Worm (Caenorhabditis elegans) whole organism, L2 larva: Measurements from ENCODE around the gene zmp-1.

Experiments used
- F13H6.1 ChIP-seq: sonication (generic microtip); optimal IDR thresholded peaks from 2 replicates; lab custom pipeline; 2016; ENCODE audit warnings: missing genetic modification characterization, missing compliant biosample characterization
- R02D3.7 ChIP-seq: fragments of 150-350 bp; optimal IDR thresholded peaks from 2 replicates; lab custom pipeline; 2014; ENCODE audit warnings: missing biosample characterization, missing genetic modification characterization
- Y55F3AM.14 ChIP-seq: fragments of 200-800 bp; sonication (Bioruptor generic); optimal IDR thresholded peaks from 2 replicates; lab custom pipeline; 2018; ENCODE audit warnings: mild to moderate bottlenecking, missing genetic modification characterization, missing compliant biosample characterization
- ZK546.5 ChIP-seq: sonication (generic microtip); optimal IDR thresholded peaks from 2 replicates; lab custom pipeline; 2017; ENCODE audit warnings: missing biosample characterization, missing genetic modification characterization
- alr-1 ChIP-seq: fragments of 150-350 bp; optimal IDR thresholded peaks from 2 replicates; lab custom pipeline; 2014; ENCODE audit warnings: missing biosample characterization, missing genetic modification characterization
- aly-2 ChIP-seq: fragments of 150-350 bp; optimal IDR thresholded peaks from 2 replicates; lab custom pipeline; 2014; ENCODE audit warnings: missing biosample characterization, missing genetic modification characterization
- ama-1 ChIP-seq: fragments of 150-350 bp; optimal IDR thresholded peaks from 2 replicates; lab custom pipeline; 2018; ENCODE audit warnings: inconsistent platforms
- blmp-1 ChIP-seq: sonication (generic microtip); optimal IDR thresholded peaks from 2 replicates; lab custom pipeline; 2017; ENCODE audit warnings: missing genetic modification characterization, mild to moderate bottlenecking, missing compliant biosample characterization, antibody characterized with exemption, moderate library complexity; ENCODE audit not compliant: insufficient read depth
- ceh-16 ChIP-seq: fragments of 150-350 bp; optimal IDR thresholded peaks from 2 replicates; lab custom pipeline; 2014; ENCODE audit warnings: missing biosample characterization, missing genetic modification characterization
- ceh-82 ChIP-seq: fragments of 150-350 bp; optimal IDR thresholded peaks from 2 replicates; lab custom pipeline; 2014; ENCODE audit warnings: missing biosample characterization, missing genetic modification characterization
- crh-2 ChIP-seq: sonication (generic microtip); optimal IDR thresholded peaks from 2 replicates; lab custom pipeline; 2017; ENCODE audit warnings: missing biosample characterization, missing genetic modification characterization
- dmd-4 ChIP-seq: sonication (generic microtip); optimal IDR thresholded peaks from 2 replicates; lab custom pipeline; 2017; ENCODE audit warnings: missing biosample characterization, missing genetic modification characterization
- egl-27 ChIP-seq: sonication (generic microtip); optimal IDR thresholded peaks from 3 replicates; lab custom pipeline; 2017; ENCODE audit warnings: missing biosample characterization, missing genetic modification reagents, missing genetic modification characterization
- elt-1 ChIP-seq: fragments of 150-350 bp; optimal IDR thresholded peaks from 2 replicates; lab custom pipeline; 2014; ENCODE audit warnings: missing biosample characterization, missing genetic modification characterization
- elt-3 ChIP-seq: sonication (generic microtip); optimal IDR thresholded peaks from 2 replicates; lab custom pipeline; 2017; ENCODE audit warnings: missing biosample characterization, missing genetic modification characterization
- fos-1 ChIP-seq: fragments of 150-350 bp; optimal IDR thresholded peaks from 2 replicates; lab custom pipeline; 2014; ENCODE audit warnings: missing biosample characterization, missing genetic modification characterization
- gmeb-1 ChIP-seq: fragments of 150-350 bp; optimal IDR thresholded peaks from 2 replicates; lab custom pipeline; 2014; ENCODE audit warnings: missing biosample characterization, missing genetic modification characterization
- lin-11 ChIP-seq: fragments of 150-350 bp; sonication (generic microtip); optimal IDR thresholded peaks from 2 replicates; lab custom pipeline; 2014; ENCODE audit warnings: missing biosample characterization, missing genetic modification characterization, inconsistent platforms, mixed read lengths
- lin-39 ChIP-seq: fragments of 150-350 bp; optimal IDR thresholded peaks from 2 replicates; lab custom pipeline; 2014; ENCODE audit warnings: missing biosample characterization, missing genetic modification reagents, missing genetic modification characterization
- lsy-2 ChIP-seq, 2 experiments: fragments of 150-350 bp in 1 of 2; sonication (generic microtip) in 1 of 2; optimal IDR thresholded peaks; 2 replicates each; lab custom pipeline; 2014 to 2017; ENCODE audit warnings: missing biosample characterization in 2 of 2, missing genetic modification characterization in 2 of 2
- mab-5 ChIP-seq: fragments of 150-350 bp; optimal IDR thresholded peaks from 2 replicates; lab custom pipeline; 2014; ENCODE audit warnings: missing biosample characterization, missing genetic modification characterization
- mbf-1 ChIP-seq: sonication (generic microtip); optimal IDR thresholded peaks from 2 replicates; lab custom pipeline; 2017; ENCODE audit warnings: missing biosample characterization, missing genetic modification characterization
- mdl-1 ChIP-seq, 2 experiments: fragments of 150-350 bp in 1 of 2; sonication (generic microtip) in 1 of 2; optimal IDR thresholded peaks; 2 replicates each; lab custom pipeline; 2017; ENCODE audit warnings: missing biosample characterization in 2 of 2, missing genetic modification characterization in 2 of 2
- nhr-10 ChIP-seq: sonication (generic microtip); optimal IDR thresholded peaks from 2 replicates; lab custom pipeline; 2017; ENCODE audit warnings: missing biosample characterization, missing genetic modification characterization
- nhr-11 ChIP-seq: fragments of 150-350 bp; optimal IDR thresholded peaks from 2 replicates; lab custom pipeline; 2014; ENCODE audit warnings: missing biosample characterization, missing genetic modification characterization
- nhr-12 ChIP-seq: fragments of 150-350 bp; optimal IDR thresholded peaks from 2 replicates; lab custom pipeline; 2014; ENCODE audit warnings: missing biosample characterization, missing genetic modification characterization
- nhr-129 ChIP-seq: fragments of 150-350 bp; optimal IDR thresholded peaks from 2 replicates; lab custom pipeline; 2014; ENCODE audit warnings: missing biosample characterization, missing genetic modification characterization
- nhr-21 ChIP-seq: fragments of 150-350 bp; optimal IDR thresholded peaks from 2 replicates; lab custom pipeline; 2014; ENCODE audit warnings: missing biosample characterization, missing genetic modification characterization
- nhr-23 ChIP-seq: fragments of 150-350 bp; optimal IDR thresholded peaks from 2 replicates; lab custom pipeline; 2014; ENCODE audit warnings: missing biosample characterization, missing genetic modification reagents, missing genetic modification characterization
- nhr-237 ChIP-seq: fragments of 150-350 bp; optimal IDR thresholded peaks from 2 replicates; lab custom pipeline; 2014; ENCODE audit warnings: missing biosample characterization, missing genetic modification characterization
- nhr-25 ChIP-seq: fragments of 150-350 bp; sonication (generic microtip); optimal IDR thresholded peaks from 3 replicates; lab custom pipeline; 2014; ENCODE audit warnings: missing biosample characterization, missing genetic modification characterization
- nhr-6 ChIP-seq: fragments of 150-350 bp; optimal IDR thresholded peaks from 2 replicates; lab custom pipeline; 2014; ENCODE audit warnings: missing biosample characterization, missing genetic modification characterization
- nhr-77 ChIP-seq: fragments of 150-350 bp; optimal IDR thresholded peaks from 2 replicates; lab custom pipeline; 2014; ENCODE audit warnings: missing biosample characterization, missing genetic modification characterization
- peb-1 ChIP-seq: fragments of 150-350 bp; optimal IDR thresholded peaks from 2 replicates; lab custom pipeline; 2014; ENCODE audit warnings: missing biosample characterization, missing genetic modification characterization
- sem-4 ChIP-seq: fragments of 150-350 bp; optimal IDR thresholded peaks from 2 replicates; lab custom pipeline; 2014; ENCODE audit warnings: missing biosample characterization, missing genetic modification reagents, missing genetic modification characterization
- skn-1 ChIP-seq: sonication (generic microtip); optimal IDR thresholded peaks from 2 replicates; lab custom pipeline; 2017; ENCODE audit warnings: missing biosample characterization, missing genetic modification characterization
- sma-3 ChIP-seq: sonication (generic microtip); optimal IDR thresholded peaks from 2 replicates; lab custom pipeline; 2016; ENCODE audit warnings: missing genetic modification reagents, missing genetic modification characterization, missing compliant biosample characterization
- sma-9 ChIP-seq, 2 experiments: fragments of 150-350 bp in 1 of 2; sonication (generic microtip) in 1 of 2; optimal IDR thresholded peaks; 2 replicates each; lab custom pipeline; 2014 to 2016; ENCODE audit warnings: missing genetic modification characterization in 2 of 2, mild to moderate bottlenecking in 1 of 2, missing biosample characterization in 1 of 2, missing compliant biosample characterization in 1 of 2, missing genetic modification reagents in 1 of 2, moderate library complexity in 1 of 2
- snpc-4 ChIP-seq: fragments of 150-350 bp; optimal IDR thresholded peaks from 2 replicates; lab custom pipeline; 2014; ENCODE audit warnings: missing biosample characterization, missing genetic modification characterization
- unc-39 ChIP-seq: fragments of 150-350 bp; optimal IDR thresholded peaks from 2 replicates; lab custom pipeline; 2014; ENCODE audit warnings: missing biosample characterization, missing genetic modification characterization
- unc-55 ChIP-seq: fragments of 150-350 bp; sonication (generic microtip); optimal IDR thresholded peaks from 3 replicates; lab custom pipeline; 2014; ENCODE audit warnings: missing biosample characterization, missing genetic modification reagents, missing genetic modification characterization
- unc-62 ChIP-seq: fragments of 150-350 bp; optimal IDR thresholded peaks from 2 replicates; lab custom pipeline; 2014; ENCODE audit warnings: missing biosample characterization, missing genetic modification reagents, missing genetic modification characterization
- zag-1 ChIP-seq: fragments of 150-350 bp; optimal IDR thresholded peaks from 2 replicates; lab custom pipeline; 2014; ENCODE audit warnings: missing biosample characterization, missing genetic modification characterization
- ztf-1 ChIP-seq: fragments of 200-800 bp; sonication (Bioruptor generic); conservative IDR thresholded peaks from 2 replicates; pipeline ENCODE4 v1.3.6; 2022; ENCODE audit warnings: missing genetic modification characterization, missing compliant biosample characterization
- ztf-11 ChIP-seq: sonication (generic microtip); optimal IDR thresholded peaks from 2 replicates; lab custom pipeline; 2017; ENCODE audit warnings: missing biosample characterization, missing genetic modification characterization
- ztf-4 ChIP-seq: fragments of 150-350 bp; optimal IDR thresholded peaks from 2 replicates; lab custom pipeline; 2014; ENCODE audit warnings: missing biosample characterization, missing genetic modification characterization

The zmp-1 gene

DNA sequence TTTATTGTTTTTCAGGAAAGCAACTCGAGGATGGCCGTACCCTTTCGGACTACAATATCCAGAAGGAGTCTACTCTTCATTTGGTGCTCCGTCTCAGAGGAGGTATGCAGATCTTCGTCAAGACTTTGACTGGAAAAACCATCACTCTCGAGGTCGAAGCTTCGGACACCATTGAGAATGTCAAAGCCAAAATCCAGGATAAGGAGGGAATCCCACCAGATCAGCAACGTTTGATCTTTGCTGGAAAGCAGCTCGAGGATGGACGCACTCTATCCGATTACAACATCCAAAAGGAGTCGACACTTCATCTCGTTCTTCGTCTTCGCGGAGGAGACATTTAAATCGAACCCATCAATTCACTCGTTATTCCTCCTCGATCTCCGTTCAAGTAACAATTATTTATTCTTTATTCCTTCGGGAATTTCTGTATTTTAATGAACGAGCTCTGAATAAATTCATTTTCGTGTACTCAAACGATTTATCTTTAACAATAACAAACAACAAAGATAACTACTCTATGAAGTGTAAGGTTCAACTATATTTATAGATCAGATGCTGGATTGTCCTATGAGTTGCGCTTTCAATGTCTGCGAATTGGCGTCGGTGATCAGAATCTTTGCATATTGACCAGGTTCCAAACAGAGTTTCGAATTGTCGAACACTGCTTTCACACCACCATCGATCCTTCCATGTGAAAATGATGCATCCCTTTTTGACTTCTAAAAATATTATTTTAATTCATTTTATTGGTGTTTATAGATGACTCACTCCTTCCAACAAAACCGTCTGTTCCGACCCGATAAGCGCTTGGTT is 10.8 kb upstream of the zmp-1 start (continued):
- TF ChIP-seq ceh-82 (tag; lab: Kevin White, UChicago), result no peak
- TF ChIP-seq zag-1 (tag; lab: Kevin White, UChicago), result no peak
- no peak for TF ChIP-seq mab-5
- TF ChIP-seq nhr-6 (tag; lab: Kevin White, UChicago), result peak; percentile 30
- TF ChIP-seq alr-1 (tag; lab: Kevin White, UChicago), result no peak
- peak; percentile 34 for TF ChIP-seq Y55F3AM.14

DNA sequence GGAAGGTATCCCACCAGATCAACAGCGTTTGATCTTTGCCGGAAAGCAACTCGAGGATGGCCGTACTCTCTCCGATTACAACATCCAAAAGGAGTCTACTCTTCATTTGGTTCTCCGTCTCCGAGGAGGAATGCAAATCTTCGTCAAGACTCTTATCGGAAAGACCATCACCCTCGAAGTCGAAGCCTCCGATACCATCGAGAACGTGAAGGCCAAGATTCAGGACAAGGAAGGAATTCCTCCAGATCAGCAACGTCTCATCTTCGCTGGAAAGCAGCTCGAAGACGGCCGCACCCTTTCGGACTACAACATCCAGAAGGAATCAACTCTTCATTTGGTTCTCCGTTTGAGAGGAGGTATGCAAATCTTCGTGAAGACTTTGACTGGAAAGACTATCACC is 9.4 kb upstream of the zmp-1 start:
- TF ChIP-seq lsy-2 (tag; optimal IDR thresholded peaks at IDR 0.05; lab: Kevin White, UChicago), result no peak
- TF ChIP-seq nhr-10, result no peak
- TF ChIP-seq mab-5, result no peak
- no peak for TF ChIP-seq unc-39 (tag; lab: Kevin White, UChicago)
- TF ChIP-seq ztf-1, result no peak
- TF ChIP-seq ztf-4 (tag; lab: Kevin White, UChicago), result no peak
- TF ChIP-seq aly-2, result no peak
- TF ChIP-seq nhr-77 (tag; lab: Kevin White, UChicago), result no peak
- no peak for TF ChIP-seq gmeb-1 (tag; lab: Kevin White, UChicago)
- no peak for TF ChIP-seq R02D3.7
- no peak for TF ChIP-seq ceh-16 (tag; lab: Kevin White, UChicago)
- TF ChIP-seq lin-11, result no peak
- no peak for TF ChIP-seq ama-1 (lab: Kevin White, UChicago)
- TF ChIP-seq sem-4, result no peak
- TF ChIP-seq elt-3 (tag; lab: Kevin White, UChicago), result no peak

DNA sequence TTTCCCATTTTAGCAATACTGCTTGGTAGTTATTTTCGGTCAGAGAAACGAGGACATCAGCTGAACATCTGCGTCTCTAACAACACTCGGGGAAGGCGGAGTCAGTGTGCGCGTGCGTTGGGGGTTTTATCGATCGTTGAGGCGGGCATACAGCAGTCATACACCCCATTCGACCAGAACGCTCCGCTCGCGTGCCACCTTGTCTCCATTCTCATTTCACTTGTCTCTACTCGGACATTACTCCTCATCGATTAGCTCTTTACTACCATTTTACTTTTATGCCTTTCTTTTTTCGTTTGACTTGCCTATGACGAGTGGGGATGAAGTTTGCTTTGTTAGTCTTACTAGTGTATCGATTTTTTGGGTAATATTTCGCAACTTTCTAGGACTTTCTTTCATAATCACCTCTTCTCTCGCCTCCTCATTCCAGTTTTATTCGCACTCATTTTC is 7.8 kb upstream of the zmp-1 start:
- TF ChIP-seq nhr-23 (tag; lab: Kevin White, UChicago) (no peak), snpc-4 (tag; lab: Kevin White, UChicago) (peak; percentile 48), nhr-77 (tag; lab: Kevin White, UChicago) (no peak), nhr-11 (tag; lab: Kevin White, UChicago) (no peak), fos-1 (tag; lab: Kevin White, UChicago) (peak; percentile 73), R02D3.7 (no peak), unc-39 (tag; lab: Kevin White, UChicago) (no peak), ceh-16 (tag; lab: Kevin White, UChicago) (no peak), Y55F3AM.14 (no peak), gmeb-1 (tag; lab: Kevin White, UChicago) (peak; percentile 35), sma-3 (GFP tag; lab: Kevin White, UChicago) (peak; percentile 56), nhr-6 (tag; lab: Kevin White, UChicago) (no peak), ceh-82 (tag; lab: Kevin White, UChicago) (no peak), nhr-129 (tag; lab: Kevin White, UChicago) (peak; percentile 96), nhr-10 (no peak), nhr-237 (tag; lab: Kevin White, UChicago) (no peak), nhr-12 (no peak), F13H6.1 (peak; percentile 40), skn-1 (peak; percentile 56), sem-4 (peak; percentile 80), dmd-4 (no peak), ztf-11 (tag; lab: Kevin White, UChicago) (no peak), lsy-2 (tag; optimal IDR thresholded peaks at IDR 0.05; lab: Kevin White, UChicago) (peak; percentile 25 to 70), ztf-1 (0 out of 2 replicates have a peak, but pooled peaks have one; percentile 65), lin-11 (peak; percentile 78), unc-55 (GFP tag; lab: Kevin White, UChicago) (peak; percentile 75), egl-27 (tag; lab: Kevin White, UChicago) (peak; percentile 52), elt-1 (tag; lab: Kevin White, UChicago) (no peak), nhr-25 (tag; lab: Kevin White, UChicago) (peak; percentile 72), mdl-1 (tag; optimal IDR thresholded peaks at IDR 0.05; lab: Kevin White, UChicago) (peak; percentile 86 to 95), nhr-21 (tag; lab: Kevin White, UChicago) (peak; percentile 66), peb-1 (tag; lab: Kevin White, UChicago) (peak; percentile 9), unc-62 (GFP tag; lab: Kevin White, UChicago) (no peak), alr-1 (tag; lab: Kevin White, UChicago) (no peak), ama-1 (lab: Kevin White, UChicago) (peak; percentile 98), blmp-1 (tag; lab: Kevin White, UChicago) (peak; percentile 68), mab-5 (peak; percentile 14), zag-1 (tag; lab: Kevin White, UChicago) (no peak), elt-3 (tag; lab: Kevin White, UChicago) (no peak), aly-2 (no peak), mbf-1 (no peak), ZK546.5 (tag; lab: Kevin White, UChicago) (no peak), lin-39 (tag; lab: Kevin White, UChicago) (no peak), crh-2 (tag; lab: Kevin White, UChicago) (peak; percentile 63), sma-9 (GFP tag; optimal IDR thresholded peaks at IDR 0.05; lab: Kevin White, UChicago) (peak; percentile 67), sma-9 (tag; optimal IDR thresholded peaks at IDR 0.05; lab: Kevin White, UChicago) (no peak)
